Worm (Caenorhabditis elegans) whole organism, early embryonic: ENCODE data around the gene klc-1.

ENCODE experiments used
- B0310.2 ChIP-seq: sonication (generic microtip); optimal IDR thresholded peaks from 2 replicates; lab custom pipeline; 2016; ENCODE audit warnings: mild to moderate bottlenecking, missing genetic modification characterization, missing compliant biosample characterization
- ama-1 ChIP-seq: fragments of 150-350 bp; optimal IDR thresholded peaks from 2 replicates; lab custom pipeline; 2014
- ceh-13 ChIP-seq: fragments of 200-800 bp; sonication (Bioruptor generic); optimal IDR thresholded peaks from 2 replicates; lab custom pipeline; 2018; ENCODE audit warnings: mild to moderate bottlenecking, missing genetic modification characterization, missing compliant biosample characterization
- ceh-36 ChIP-seq: sonication (generic microtip); optimal IDR thresholded peaks from 2 replicates; lab custom pipeline; 2016; ENCODE audit warnings: missing genetic modification characterization, inconsistent platforms, missing compliant biosample characterization
- tbx-11 ChIP-seq: fragments of 200-800 bp; sonication (Bioruptor generic); IDR thresholded peaks from 2 replicates; pipeline ENCODE4 v1.3.6; 2022; ENCODE audit warnings: missing genetic modification characterization, missing compliant biosample characterization
- tbx-37 ChIP-seq: fragments of 200-800 bp; sonication (Bioruptor generic); conservative IDR thresholded peaks from 2 replicates; pipeline ENCODE4 v1.3.6; 2022; ENCODE audit warnings: missing genetic modification reagents, missing genetic modification characterization, missing compliant biosample characterization
- tra-4 ChIP-seq: sonication (generic microtip); optimal IDR thresholded peaks from 2 replicates; lab custom pipeline; 2017; ENCODE audit warnings: missing genetic modification characterization, missing compliant biosample characterization

ce11 chrIV:11038665-11039064, 44.9 kb upstream of the klc-1 start:
- TF ChIP-seq tbx-37 (GFP tag; lab: Robert Waterston, UW): no peak
- no peak for TF ChIP-seq tbx-11 (GFP tag; lab: Robert Waterston, UW)
- no peak for TF ChIP-seq ceh-36 (tag; lab: Kevin White, UChicago)
- no peak for TF ChIP-seq tra-4 (tag; lab: Kevin White, UChicago)
- no peak for TF ChIP-seq ama-1 (lab: Kevin White, UChicago)
- no peak for TF ChIP-seq B0310.2 (tag; lab: Kevin White, UChicago)
- TF ChIP-seq ceh-13 (GFP tag; lab: Kevin White, UChicago): no peak
